Worm (Caenorhabditis elegans) whole organism, L3 larva: ENCODE measurements around the gene chil-8.

Source experiments
- ama-1 ChIP-seq: fragments of 150-350 bp; optimal IDR thresholded peaks from 2 replicates; lab custom pipeline; 2018
- egl-27 ChIP-seq: sonication (generic microtip); optimal IDR thresholded peaks from 4 replicates; lab custom pipeline; 2017; ENCODE audit warnings: missing biosample characterization, missing genetic modification reagents, missing genetic modification characterization
- elt-3 ChIP-seq, 3 experiments: fragments of 150-350 bp in 1 of 3; sonication (generic microtip) in 2 of 3; optimal IDR thresholded peaks; 2 replicates in 2 of 3; 4 replicates in 1 of 3; lab custom pipeline; 2014 to 2017; ENCODE audit warnings: missing biosample characterization in 3 of 3, missing genetic modification characterization in 3 of 3
- fkh-10 ChIP-seq: sonication (generic microtip); optimal IDR thresholded peaks from 2 replicates; lab custom pipeline; 2017; ENCODE audit warnings: missing biosample characterization, missing genetic modification reagents, missing genetic modification characterization
- fkh-2 ChIP-seq: fragments of 150-350 bp; optimal IDR thresholded peaks from 2 replicates; lab custom pipeline; 2014; ENCODE audit warnings: missing biosample characterization, missing genetic modification reagents, missing genetic modification characterization
- nhr-237 ChIP-seq: fragments of 150-350 bp; optimal IDR thresholded peaks from 2 replicates; lab custom pipeline; 2014; ENCODE audit warnings: missing biosample characterization, missing genetic modification characterization
- nhr-25 ChIP-seq: sonication (generic microtip); optimal IDR thresholded peaks from 2 replicates; lab custom pipeline; 2017; ENCODE audit warnings: missing biosample characterization, missing genetic modification characterization
- nhr-76 ChIP-seq: fragments of 150-350 bp; sonication (generic microtip); optimal IDR thresholded peaks from 5 replicates; lab custom pipeline; 2014; ENCODE audit warnings: missing biosample characterization, missing genetic modification characterization
- unc-62 ChIP-seq: fragments of 150-350 bp; sonication (generic microtip); optimal IDR thresholded peaks from 4 replicates; lab custom pipeline; 2014; ENCODE audit warnings: missing biosample characterization, missing genetic modification reagents, missing genetic modification characterization
- ztf-11 ChIP-seq: fragments of 150-350 bp; optimal IDR thresholded peaks from 2 replicates; lab custom pipeline; 2014; ENCODE audit warnings: missing biosample characterization, missing genetic modification characterization

DNA sequence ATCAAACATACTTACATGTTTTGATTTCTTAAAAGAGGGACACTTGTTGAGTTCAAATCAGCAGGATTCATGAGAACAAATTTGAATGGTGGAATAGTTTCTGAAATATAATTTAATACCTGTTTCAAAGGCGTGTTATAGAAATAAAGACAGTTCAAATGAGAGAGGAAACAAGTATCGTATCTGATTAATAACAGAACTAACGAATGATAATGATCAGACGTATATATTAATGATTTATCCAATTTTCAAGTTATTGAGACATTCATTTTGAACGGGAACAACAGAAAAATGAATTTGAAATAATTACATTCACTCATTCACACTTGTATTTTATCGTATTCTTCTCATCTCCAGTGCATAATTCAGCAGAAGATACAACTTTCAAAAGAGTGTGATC lies 17.2 kb downstream of the chil-8 start, which contains the start of gene chil-4:
- no peak for TF ChIP-seq ztf-11 (tag; lab: Kevin White, UChicago)
- no peak for TF ChIP-seq nhr-237 (tag; lab: Kevin White, UChicago)
- TF ChIP-seq fkh-10 (GFP tag; lab: Kevin White, UChicago), result no peak
- no peak for TF ChIP-seq fkh-2 (tag; lab: Kevin White, UChicago)
- no peak for TF ChIP-seq unc-62 (GFP tag; lab: Kevin White, UChicago)
- TF ChIP-seq egl-27 (tag; lab: Kevin White, UChicago), result no peak
- no peak for TF ChIP-seq elt-3 (tag; optimal IDR thresholded peaks at IDR 0.05; lab: Kevin White, UChicago)
- TF ChIP-seq nhr-25 (tag; lab: Kevin White, UChicago), result no peak
- no peak for TF ChIP-seq nhr-76 (tag; lab: Kevin White, UChicago)
- TF ChIP-seq ama-1 (lab: Kevin White, UChicago), result no peak
